Fruit fly (Drosophila melanogaster) whole organism, embryonic: ENCODE measurements around the gene mfr.

Experiments
- Ada2b ChIP-seq: fragments of 200-800 bp; sonication (Bioruptor generic); IDR thresholded peaks from 2 replicates; pipeline ENCODE4 v1.3.6; 2022; ENCODE audit warnings: missing biosample characterization, missing genetic modification characterization
- B-H2 ChIP-seq: fragments of 200-800 bp; sonication (Bioruptor generic); optimal IDR thresholded peaks from 2 replicates; lab custom pipeline; 2018; ENCODE audit warnings: missing biosample characterization, mild to moderate bottlenecking, missing genetic modification characterization
- Blimp-1 ChIP-seq: fragments of 200-800 bp; sonication (Bioruptor generic); optimal IDR thresholded peaks from 3 replicates; lab custom pipeline; 2018; ENCODE audit warnings: missing biosample characterization, missing genetic modification characterization, mild to moderate bottlenecking, moderate library complexity, missing genetic modification reagents
- CG11085 ChIP-seq: fragments of 200-800 bp; sonication (Bioruptor generic); IDR thresholded peaks from 2 replicates; pipeline ENCODE4 v1.3.6; 2022; ENCODE audit warnings: missing biosample characterization, missing genetic modification characterization
- CG11695 ChIP-seq: fragments of 200-800 bp; sonication (Bioruptor generic); IDR thresholded peaks from 3 replicates; pipeline ENCODE4 v1.3.6; 2022; ENCODE audit warnings: missing biosample characterization, missing genetic modification characterization
- CG11696 ChIP-seq: fragments of 200-800 bp; sonication (Bioruptor generic); IDR thresholded peaks from 2 replicates; pipeline ENCODE4 v1.3.6; 2022; ENCODE audit warnings: missing biosample characterization, missing genetic modification characterization
- CG12104 ChIP-seq: fragments of 200-800 bp; sonication (Bioruptor generic); optimal IDR thresholded peaks from 3 replicates; lab custom pipeline; 2016; ENCODE audit warnings: missing biosample characterization, missing genetic modification characterization
- CG12299 ChIP-seq: fragments of 200-800 bp; sonication (Bioruptor generic); optimal IDR thresholded peaks from 2 replicates; lab custom pipeline; 2018; ENCODE audit warnings: missing biosample characterization, mild to moderate bottlenecking, missing genetic modification characterization
- CG12391 ChIP-seq: fragments of 200-800 bp; sonication (Bioruptor generic); optimal IDR thresholded peaks from 3 replicates; lab custom pipeline; 2018; ENCODE audit warnings: missing biosample characterization, mild to moderate bottlenecking, missing genetic modification characterization, moderate library complexity
- CG13287 ChIP-seq: fragments of 200-800 bp; sonication (Bioruptor generic); IDR thresholded peaks from 2 replicates; pipeline ENCODE4 v1.3.6; 2022; ENCODE audit warnings: missing biosample characterization, missing genetic modification characterization; ENCODE audit not compliant: partially characterized antibody
- CG14860 ChIP-seq: fragments of 200-800 bp; sonication (Bioruptor generic); IDR thresholded peaks from 3 replicates; pipeline ENCODE4 v1.3.6; 2022; ENCODE audit warnings: missing biosample characterization, missing genetic modification characterization; ENCODE audit not compliant: partially characterized antibody
- CG15011 ChIP-seq: fragments of 200-800 bp; sonication (Bioruptor generic); optimal IDR thresholded peaks from 3 replicates; lab custom pipeline; 2018; ENCODE audit warnings: missing biosample characterization, mild to moderate bottlenecking, missing genetic modification characterization
- CG1602 ChIP-seq: fragments of 200-800 bp; sonication (Bioruptor generic); optimal IDR thresholded peaks from 3 replicates; lab custom pipeline; 2016; ENCODE audit warnings: missing biosample characterization, missing genetic modification characterization
- CG1647 ChIP-seq: fragments of 200-800 bp; sonication (Bioruptor generic); optimal IDR thresholded peaks from 3 replicates; lab custom pipeline; 2016; ENCODE audit warnings: missing biosample characterization, missing genetic modification characterization
- CG17361 ChIP-seq: fragments of 200-800 bp; sonication (Bioruptor generic); IDR thresholded peaks from 3 replicates; pipeline ENCODE4 v1.3.6; 2022; ENCODE audit warnings: missing biosample characterization, missing genetic modification characterization
- CG17912 ChIP-seq: fragments of 200-800 bp; sonication (Bioruptor generic); optimal IDR thresholded peaks from 2 replicates; lab custom pipeline; 2018; ENCODE audit warnings: missing biosample characterization, mild to moderate bottlenecking, missing genetic modification characterization
- CG18262 ChIP-seq: fragments of 200-800 bp; optimal IDR thresholded peaks from 3 replicates; lab custom pipeline; 2019; ENCODE audit warnings: missing biosample characterization, mild to moderate bottlenecking, missing genetic modification characterization, moderate library complexity
- CG31224 ChIP-seq: fragments of 200-800 bp; sonication (Bioruptor generic); IDR thresholded peaks from 2 replicates; pipeline ENCODE4 v1.3.6; 2022; ENCODE audit warnings: missing biosample characterization, missing genetic modification characterization
- CG3838 ChIP-seq: fragments of 200-800 bp; sonication (Bioruptor generic); optimal IDR thresholded peaks from 3 replicates; lab custom pipeline; 2016; ENCODE audit warnings: missing biosample characterization, missing genetic modification characterization
- CG3847 ChIP-seq: fragments of 200-800 bp; sonication (Bioruptor generic); IDR thresholded peaks from 2 replicates; pipeline ENCODE4 v1.3.6; 2022; ENCODE audit warnings: missing biosample characterization, missing genetic modification characterization
- CG4282 ChIP-seq: fragments of 200-800 bp; sonication (Bioruptor generic); optimal IDR thresholded peaks from 2 replicates; lab custom pipeline; 2016; ENCODE audit warnings: missing biosample characterization, missing genetic modification characterization
- CG4854 ChIP-seq: fragments of 200-800 bp; sonication (Bioruptor generic); optimal IDR thresholded peaks from 2 replicates; lab custom pipeline; 2016; ENCODE audit warnings: missing biosample characterization, missing genetic modification characterization, inconsistent platforms
- CG8478 ChIP-seq: fragments of >200 bp; optimal IDR thresholded peaks from 2 replicates; lab custom pipeline; 2018
- CrebB ChIP-seq: fragments of 200-800 bp; sonication (Bioruptor generic); optimal IDR thresholded peaks from 3 replicates; lab custom pipeline; 2018; ENCODE audit warnings: missing biosample characterization, mild to moderate bottlenecking, missing genetic modification characterization
- Hey ChIP-seq: fragments of 200-800 bp; sonication (Bioruptor generic); optimal IDR thresholded peaks from 3 replicates; lab custom pipeline; 2018; ENCODE audit warnings: missing biosample characterization, mild to moderate bottlenecking, missing genetic modification characterization
- HmgZ ChIP-seq: fragments of 200-800 bp; sonication (Bioruptor generic); optimal IDR thresholded peaks from 2 replicates; lab custom pipeline; 2018; ENCODE audit warnings: missing biosample characterization, mild to moderate bottlenecking, missing genetic modification characterization
- Mrtf ChIP-seq: fragments of 200-800 bp; sonication (Bioruptor generic); IDR thresholded peaks from 3 replicates; pipeline ENCODE4 v1.3.6; 2022; ENCODE audit warnings: missing biosample characterization, missing genetic modification characterization
- Nf-YB ChIP-seq: fragments of 200-800 bp; sonication (Bioruptor generic); optimal IDR thresholded peaks from 3 replicates; lab custom pipeline; 2019; ENCODE audit warnings: missing biosample characterization, mild to moderate bottlenecking, missing genetic modification characterization, moderate library complexity
- Oaz ChIP-seq: fragments of 200-800 bp; sonication (Bioruptor generic); IDR thresholded peaks from 2 replicates; pipeline ENCODE4 v1.3.6; 2022; ENCODE audit warnings: missing biosample characterization, missing genetic modification characterization
- Optix ChIP-seq: fragments of 200-800 bp; sonication (Bioruptor generic); IDR thresholded peaks from 3 replicates; pipeline ENCODE4 v1.3.6; 2022; ENCODE audit warnings: missing biosample characterization, missing genetic modification characterization
- Scr ChIP-seq: fragments of 200-800 bp; sonication (Bioruptor generic); IDR thresholded peaks from 2 replicates; pipeline ENCODE4 v1.3.6; 2022; ENCODE audit warnings: missing biosample characterization, missing genetic modification characterization; ENCODE audit not compliant: partially characterized antibody
- Stat92E ChIP-seq, 3 experiments: fragments of >200 bp in 2 of 3; fragments of 200-800 bp in 1 of 3; sonication (Bioruptor generic) in 1 of 3; optimal IDR thresholded peaks; 2 replicates each; lab custom pipeline; 2017 to 2019; ENCODE audit warnings: missing biosample characterization in 3 of 3, missing genetic modification characterization in 3 of 3, mild to moderate bottlenecking in 1 of 3, moderate library complexity in 1 of 3
- Tbp ChIP-seq: fragments of >200 bp; optimal IDR thresholded peaks from 2 replicates; lab custom pipeline; 2018; ENCODE audit warnings: missing biosample characterization, missing genetic modification characterization
- Xbp1 ChIP-seq: fragments of 200-800 bp; sonication (Bioruptor generic); optimal IDR thresholded peaks from 3 replicates; lab custom pipeline; 2016; ENCODE audit warnings: missing biosample characterization, mild to moderate bottlenecking, missing genetic modification characterization
- YL-1 ChIP-seq: fragments of 200-800 bp; sonication (Bioruptor generic); optimal IDR thresholded peaks from 3 replicates; lab custom pipeline; 2017; ENCODE audit warnings: missing biosample characterization, mild to moderate bottlenecking, missing genetic modification characterization
- amos ChIP-seq: fragments of 200-800 bp; sonication (Bioruptor generic); IDR thresholded peaks from 2 replicates; pipeline ENCODE4 v1.3.6; 2022; ENCODE audit warnings: missing biosample characterization, missing genetic modification characterization; ENCODE audit not compliant: partially characterized antibody
- ash1 ChIP-seq: fragments of 200-800 bp; sonication (Bioruptor generic); optimal IDR thresholded peaks from 2 replicates; lab custom pipeline; 2018; ENCODE audit warnings: missing biosample characterization, mild to moderate bottlenecking, missing genetic modification characterization
- bowl ChIP-seq: fragments of 200-800 bp; sonication (Bioruptor generic); IDR thresholded peaks from 2 replicates; pipeline ENCODE4 v1.3.6; 2022; ENCODE audit warnings: missing biosample characterization, missing genetic modification characterization
- br ChIP-seq: fragments of >200 bp; optimal IDR thresholded peaks from 2 replicates; lab custom pipeline; 2017
- chinmo ChIP-seq: fragments of 200-800 bp; sonication (Bioruptor generic); IDR thresholded peaks from 4 replicates; pipeline ENCODE4 v1.3.6; 2022; ENCODE audit warnings: missing biosample characterization, missing genetic modification characterization; ENCODE audit not compliant: partially characterized antibody
- danr ChIP-seq: fragments of 200-800 bp; sonication (Bioruptor generic); IDR thresholded peaks from 2 replicates; pipeline ENCODE4 v1.3.6; 2022; ENCODE audit warnings: missing biosample characterization, missing genetic modification characterization
- en ChIP-seq: fragments of 200-800 bp; sonication (Bioruptor generic); optimal IDR thresholded peaks from 2 replicates; lab custom pipeline; 2016; ENCODE audit warnings: missing biosample characterization, missing genetic modification characterization
- exex ChIP-seq: fragments of 200-800 bp; sonication (Bioruptor generic); optimal IDR thresholded peaks from 4 replicates; lab custom pipeline; 2018; ENCODE audit warnings: missing biosample characterization, mild to moderate bottlenecking, missing genetic modification characterization, moderate library complexity
- fru ChIP-seq: fragments of >200 bp; optimal IDR thresholded peaks from 2 replicates; lab custom pipeline; 2017
- gce ChIP-seq: fragments of 200-800 bp; sonication (Bioruptor generic); IDR thresholded peaks from 3 replicates; pipeline ENCODE4 v1.3.6; 2022; ENCODE audit warnings: missing biosample characterization, missing genetic modification characterization
- lov ChIP-seq, 2 experiments: fragments of 200-800 bp in 1 of 2; fragments of >200 bp in 1 of 2; sonication (Bioruptor generic) in 1 of 2; IDR thresholded peaks in 1 of 2; optimal IDR thresholded peaks in 1 of 2; 2 replicates in 1 of 2; 3 replicates in 1 of 2; pipeline versions ENCODE4 v1.3.6 to Lab custom; 2017 to 2022; ENCODE audit warnings: missing biosample characterization in 1 of 2, missing genetic modification characterization in 1 of 2
- nom ChIP-seq: fragments of 200-800 bp; sonication (Bioruptor generic); optimal IDR thresholded peaks from 2 replicates; lab custom pipeline; 2017; ENCODE audit warnings: missing biosample characterization, missing genetic modification characterization, mild to moderate bottlenecking, moderate library complexity, missing genetic modification reagents
- oc ChIP-seq: fragments of 200-800 bp; sonication (Bioruptor generic); optimal IDR thresholded peaks from 2 replicates; lab custom pipeline; 2018; ENCODE audit warnings: missing biosample characterization, mild to moderate bottlenecking, missing genetic modification characterization, moderate library complexity
- ro ChIP-seq: fragments of 200-800 bp; sonication (Bioruptor generic); IDR thresholded peaks from 2 replicates; pipeline ENCODE4 v1.3.6; 2022; ENCODE audit warnings: missing biosample characterization, missing genetic modification characterization
- sima ChIP-seq: fragments of 200-800 bp; sonication (Bioruptor generic); optimal IDR thresholded peaks from 2 replicates; lab custom pipeline; 2016; ENCODE audit warnings: missing biosample characterization, missing genetic modification characterization
- sug ChIP-seq: fragments of 200-800 bp; optimal IDR thresholded peaks from 2 replicates; lab custom pipeline; 2019; ENCODE audit warnings: missing biosample characterization, mild to moderate bottlenecking, missing genetic modification characterization, moderate library complexity
- wor ChIP-seq: fragments of 200-800 bp; sonication (Bioruptor generic); IDR thresholded peaks from 2 replicates; pipeline ENCODE4 v1.3.6; 2022; ENCODE audit warnings: missing biosample characterization, missing genetic modification characterization

The mfr gene

DNA sequence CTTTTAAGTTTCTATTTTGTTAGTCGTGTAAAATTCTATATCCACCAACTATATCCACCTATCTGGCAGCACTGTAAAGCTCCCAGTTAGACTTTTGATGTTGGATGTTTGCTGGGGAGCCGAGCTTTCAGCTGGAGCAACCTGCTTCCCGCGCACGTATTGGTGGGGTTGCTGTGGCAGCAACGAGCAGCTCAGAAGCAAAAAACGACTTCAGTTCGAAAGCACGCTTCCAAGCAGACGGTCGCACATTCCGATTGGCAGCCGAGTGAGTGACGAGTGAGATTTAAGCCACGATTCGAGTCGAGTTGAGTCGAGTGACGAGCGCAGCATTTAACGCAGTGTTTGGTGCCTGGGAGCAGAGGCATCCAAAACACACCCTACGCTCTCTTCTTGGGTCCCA, at the start of gene mfr, which contains the start of gene Tsp66E:
Gene mfr (minus strand): TSS at position 340 of the 400 bp plus-strand sequence.
Gene Tsp66E (plus strand): TSS at position 168 of the 400 bp plus-strand sequence.
- TF ChIP-seq Nf-YB (GFP tag; lab: Kevin White, UChicago) (peak; percentile 53), Tbp (GFP tag; lab: Kevin White, UChicago) (no peak), CG4282 (GFP tag; lab: Kevin White, UChicago) (no peak), Optix (GFP tag; lab: Robert Waterston, UW) (no peak), CG31224 (GFP tag; lab: Robert Waterston, UW) (no peak; the same call in 1 of the 2 replicates), danr (no peak), CG11696 (GFP tag; lab: Robert Waterston, UW) (no peak), amos (GFP tag; lab: Robert Waterston, UW) (peak; percentile 11; the same call in 1 of the 2 replicates), CG4854 (GFP tag; lab: Kevin White, UChicago) (no peak), CG8478 (lab: Kevin White, UChicago) (no peak), CG3838 (GFP tag; lab: Kevin White, UChicago) (peak; percentile 95), oc (tag; lab: Kevin White, UChicago) (peak; percentile 57), CG12391 (tag; lab: Kevin White, UChicago) (no peak), nom (GFP tag; lab: Kevin White, UChicago) (peak; percentile 88), CG3847 (no peak), B-H2 (GFP tag; lab: Kevin White, UChicago) (peak; percentile 32), CG11695 (no peak), gce (no peak), chinmo (peak; percentile 97), HmgZ (tag; lab: Kevin White, UChicago) (no peak), YL-1 (GFP tag; lab: Kevin White, UChicago) (no peak), CG18262 (tag; lab: Kevin White, UChicago) (no peak), en (GFP tag; lab: Kevin White, UChicago) (no peak), bowl (GFP tag; lab: Robert Waterston, UW) (0 out of 2 replicates have a peak, but pooled peaks have one; percentile 33), CG17361 (no peak), exex (tag; lab: Kevin White, UChicago) (no peak), lov (optimal IDR thresholded peaks at IDR 0.05; lab: Kevin White, UChicago) (no peak), lov (GFP tag; IDR thresholded peaks at IDR 0.05; lab: Robert Waterston, UW) (peak; percentile 72; the same call in 1 of the 3 replicates), wor (GFP tag; lab: Robert Waterston, UW) (no peak), Blimp-1 (no peak), CG14860 (no peak), CG1647 (GFP tag; lab: Kevin White, UChicago) (no peak), sima (GFP tag; lab: Kevin White, UChicago) (no peak), CrebB (peak; percentile 5), br (no peak), fru (lab: Kevin White, UChicago) (no peak), CG17912 (no peak), ro (GFP tag; lab: Robert Waterston, UW) (no peak), Hey (tag; lab: Kevin White, UChicago) (no peak), Oaz (GFP tag; lab: Robert Waterston, UW) (no peak), Stat92E (GFP tag; optimal IDR thresholded peaks at IDR 0.05; lab: Kevin White, UChicago) (no peak), CG11085 (GFP tag; lab: Robert Waterston, UW) (no peak), sug (tag; lab: Kevin White, UChicago) (no peak), ash1 (no peak), CG1602 (GFP tag; lab: Kevin White, UChicago) (no peak), CG13287 (GFP tag; lab: Robert Waterston, UW) (peak; percentile 40), Scr (GFP tag; lab: Robert Waterston, UW) (no peak), Ada2b (GFP tag; lab: Robert Waterston, UW) (no peak), CG15011 (no peak), Mrtf (GFP tag; lab: Robert Waterston, UW) (no peak), Xbp1 (GFP tag; lab: Kevin White, UChicago) (no peak), CG12299 (tag; lab: Kevin White, UChicago) (no peak), CG12104 (no peak)
